Worm (Caenorhabditis elegans) whole organism, young adult: ENCODE data around the gene mlc-4.

ENCODE experiments used
- B0019.2 ChIP-seq: fragments of 200-800 bp; sonication (Bioruptor generic); conservative IDR thresholded peaks from 2 replicates; pipeline ENCODE4 v1.3.6; 2022; ENCODE audit warnings: missing genetic modification reagents, missing genetic modification characterization, missing compliant biosample characterization
- B0261.1 ChIP-seq: sonication (generic microtip); optimal IDR thresholded peaks from 2 replicates; lab custom pipeline; 2016; ENCODE audit warnings: mild to moderate bottlenecking, missing genetic modification characterization, moderate library complexity, missing compliant biosample characterization
- B0336.3 ChIP-seq: fragments of 200-800 bp; sonication (Bioruptor generic); IDR thresholded peaks from 2 replicates; pipeline ENCODE4 v1.3.6; 2022; ENCODE audit warnings: missing genetic modification characterization, missing compliant biosample characterization
- D2030.7 ChIP-seq: fragments of 200-800 bp; sonication (Bioruptor generic); IDR thresholded peaks from 2 replicates; pipeline ENCODE4 v1.3.6; 2022; ENCODE audit warnings: missing genetic modification reagents, missing genetic modification characterization, missing compliant biosample characterization
- F22D6.2 ChIP-seq: sonication (generic microtip); optimal IDR thresholded peaks from 2 replicates; lab custom pipeline; 2016; ENCODE audit warnings: mild to moderate bottlenecking, missing genetic modification characterization, missing compliant biosample characterization
- F23B12.7 ChIP-seq: sonication (generic microtip); optimal IDR thresholded peaks from 2 replicates; lab custom pipeline; 2017; ENCODE audit warnings: missing genetic modification characterization, mild to moderate bottlenecking, missing compliant biosample characterization, antibody characterized with exemption, moderate library complexity; ENCODE audit not compliant: insufficient read depth
- F37B4.10 ChIP-seq: fragments of 200-800 bp; sonication (Bioruptor generic); IDR thresholded peaks from 2 replicates; pipeline ENCODE4 v1.3.6; 2022; ENCODE audit warnings: missing genetic modification characterization, missing compliant biosample characterization
- F39B2.1 ChIP-seq: fragments of 200-800 bp; sonication (Bioruptor generic); IDR thresholded peaks from 2 replicates; pipeline ENCODE4 v1.3.6; 2022; ENCODE audit warnings: missing genetic modification reagents, missing genetic modification characterization, missing compliant biosample characterization
- F57A8.1 ChIP-seq: fragments of 200-800 bp; sonication (Bioruptor generic); optimal IDR thresholded peaks from 2 replicates; lab custom pipeline; 2018; ENCODE audit warnings: mild to moderate bottlenecking, missing genetic modification characterization, moderate library complexity, missing compliant biosample characterization
- F57C9.4 ChIP-seq: sonication (generic microtip); optimal IDR thresholded peaks from 2 replicates; lab custom pipeline; 2017; ENCODE audit warnings: mild to moderate bottlenecking, missing genetic modification characterization, missing compliant biosample characterization
- K11D2.4 ChIP-seq: fragments of 200-800 bp; sonication (Bioruptor generic); IDR thresholded peaks from 2 replicates; pipeline ENCODE4 v1.3.6; 2022; ENCODE audit warnings: missing genetic modification reagents, missing genetic modification characterization, missing compliant biosample characterization
- T26A5.8 ChIP-seq: sonication (generic microtip); optimal IDR thresholded peaks from 2 replicates; lab custom pipeline; 2016; ENCODE audit warnings: missing genetic modification characterization, missing compliant biosample characterization
- Y53F4B.3 ChIP-seq: fragments of 200-800 bp; sonication (Bioruptor generic); IDR thresholded peaks from 2 replicates; pipeline ENCODE4 v1.3.6; 2022; ENCODE audit warnings: missing genetic modification reagents, missing genetic modification characterization, missing compliant biosample characterization
- Y53G8AR.9 ChIP-seq: fragments of 200-800 bp; sonication (Bioruptor generic); conservative IDR thresholded peaks from 2 replicates; pipeline ENCODE4 v1.3.6; 2022; ENCODE audit warnings: missing genetic modification reagents, missing genetic modification characterization, missing compliant biosample characterization
- Y67H2A.10 ChIP-seq: fragments of 200-800 bp; sonication (Bioruptor generic); conservative IDR thresholded peaks from 2 replicates; pipeline ENCODE4 v1.3.6; 2022; ENCODE audit warnings: missing genetic modification reagents, missing genetic modification characterization, missing compliant biosample characterization
- ZK185.1 ChIP-seq: sonication (generic microtip); optimal IDR thresholded peaks from 2 replicates; lab custom pipeline; 2016; ENCODE audit warnings: mild to moderate bottlenecking, missing genetic modification characterization, missing compliant biosample characterization; ENCODE audit not compliant: poor library complexity, severe bottlenecking
- athp-1 ChIP-seq: sonication (generic microtip); optimal IDR thresholded peaks from 2 replicates; lab custom pipeline; 2017; ENCODE audit warnings: mild to moderate bottlenecking, missing genetic modification characterization, missing compliant biosample characterization
- attf-6 ChIP-seq: fragments of 200-800 bp; sonication (Bioruptor generic); IDR thresholded peaks from 2 replicates; pipeline ENCODE4 v1.3.6; 2022; ENCODE audit warnings: missing genetic modification reagents, missing genetic modification characterization, missing compliant biosample characterization
- bed-1 ChIP-seq: fragments of 200-800 bp; sonication (Bioruptor generic); IDR thresholded peaks from 2 replicates; pipeline ENCODE4 v1.3.6; 2022; ENCODE audit warnings: missing genetic modification reagents, missing genetic modification characterization, missing compliant biosample characterization
- cebp-1 ChIP-seq, 2 experiments: fragments of 200-800 bp in 1 of 2; sonication (Bioruptor generic) in 1 of 2; sonication (generic microtip) in 1 of 2; IDR thresholded peaks in 1 of 2; optimal IDR thresholded peaks in 1 of 2; 2 replicates each; pipeline versions ENCODE4 v1.3.6 to Lab custom; 2017 to 2022; ENCODE audit warnings: missing compliant biosample characterization in 2 of 2, missing genetic modification characterization in 2 of 2, mild to moderate bottlenecking in 1 of 2, missing genetic modification reagents in 1 of 2, moderate library complexity in 1 of 2
- cebp-2 ChIP-seq: fragments of 200-800 bp; sonication (Bioruptor generic); IDR thresholded peaks from 2 replicates; pipeline ENCODE4 v1.3.6; 2022; ENCODE audit warnings: missing genetic modification characterization, missing compliant biosample characterization
- ceh-40 ChIP-seq: fragments of 200-800 bp; sonication (Bioruptor generic); IDR thresholded peaks from 2 replicates; pipeline ENCODE4 v1.3.6; 2022; ENCODE audit warnings: missing genetic modification characterization, missing compliant biosample characterization
- ceh-79 ChIP-seq: sonication (generic microtip); optimal IDR thresholded peaks from 2 replicates; lab custom pipeline; 2017; ENCODE audit warnings: mild to moderate bottlenecking, missing genetic modification characterization, missing compliant biosample characterization
- chd-7 ChIP-seq: sonication (generic microtip); optimal IDR thresholded peaks from 2 replicates; lab custom pipeline; 2016; ENCODE audit warnings: mild to moderate bottlenecking, missing genetic modification characterization, moderate library complexity, missing compliant biosample characterization
- egl-18 ChIP-seq: fragments of 200-800 bp; sonication (Bioruptor generic); IDR thresholded peaks from 2 replicates; pipeline ENCODE4 v1.3.6; 2022; ENCODE audit warnings: missing genetic modification reagents, missing genetic modification characterization, missing compliant biosample characterization
- egrh-3 ChIP-seq: fragments of 200-800 bp; sonication (Bioruptor generic); IDR thresholded peaks from 2 replicates; pipeline ENCODE4 v1.3.6; 2022; ENCODE audit warnings: missing genetic modification reagents, missing genetic modification characterization, missing compliant biosample characterization
- ekl-4 ChIP-seq: fragments of 200-800 bp; sonication (Bioruptor generic); IDR thresholded peaks from 2 replicates; pipeline ENCODE4 v1.3.6; 2022; ENCODE audit warnings: missing genetic modification reagents, missing genetic modification characterization, missing compliant biosample characterization
- ets-4 ChIP-seq: fragments of 200-800 bp; sonication (Bioruptor generic); optimal IDR thresholded peaks from 2 replicates; lab custom pipeline; 2018; ENCODE audit warnings: mild to moderate bottlenecking, missing genetic modification characterization, missing compliant biosample characterization
- hlh-26 ChIP-seq: fragments of 200-800 bp; sonication (Bioruptor generic); conservative IDR thresholded peaks from 2 replicates; pipeline ENCODE4 v1.3.6; 2022; ENCODE audit warnings: missing genetic modification reagents, missing genetic modification characterization, missing compliant biosample characterization
- hmg-20 ChIP-seq: fragments of 200-800 bp; sonication (Bioruptor generic); IDR thresholded peaks from 2 replicates; pipeline ENCODE4 v1.3.6; 2022; ENCODE audit warnings: missing genetic modification reagents, missing genetic modification characterization, missing compliant biosample characterization
- hrde-1 ChIP-seq: sonication (generic microtip); optimal IDR thresholded peaks from 2 replicates; lab custom pipeline; 2016; ENCODE audit warnings: missing genetic modification characterization, mild to moderate bottlenecking, missing compliant biosample characterization, moderate library complexity, missing genotype, missing genetic modification reagents, borderline replicate concordance
- hsf-1 ChIP-seq: fragments of 200-800 bp; sonication (Bioruptor generic); IDR thresholded peaks from 2 replicates; pipeline ENCODE4 v1.3.6; 2022; ENCODE audit warnings: missing genetic modification reagents, missing genetic modification characterization, missing compliant biosample characterization
- let-607 ChIP-seq, 2 experiments: fragments of 200-800 bp in 1 of 2; sonication (Bioruptor generic) in 1 of 2; sonication (generic microtip) in 1 of 2; optimal IDR thresholded peaks; 2 replicates each; lab custom pipeline; 2016 to 2018; ENCODE audit warnings: mild to moderate bottlenecking in 2 of 2, missing compliant biosample characterization in 2 of 2, missing genetic modification characterization in 2 of 2, moderate library complexity in 2 of 2, missing genotype in 1 of 2
- lir-1 ChIP-seq: fragments of 200-800 bp; sonication (Bioruptor generic); conservative IDR thresholded peaks from 2 replicates; pipeline ENCODE4 v1.3.6; 2022; ENCODE audit warnings: missing genetic modification reagents, missing genetic modification characterization, missing compliant biosample characterization
- lsl-1 ChIP-seq: fragments of 200-800 bp; sonication (Bioruptor generic); optimal IDR thresholded peaks from 2 replicates; lab custom pipeline; 2018; ENCODE audit warnings: mild to moderate bottlenecking, missing genetic modification characterization, moderate library complexity, missing compliant biosample characterization
- madf-8 ChIP-seq: fragments of 200-800 bp; sonication (Bioruptor generic); conservative IDR thresholded peaks from 2 replicates; pipeline ENCODE4 v1.3.6; 2022; ENCODE audit warnings: missing genetic modification reagents, missing genetic modification characterization, missing compliant biosample characterization
- mes-4 ChIP-seq: sonication (generic microtip); optimal IDR thresholded peaks from 2 replicates; lab custom pipeline; 2016; ENCODE audit warnings: missing genotype, missing genetic modification characterization, missing compliant biosample characterization
- nhr-120 ChIP-seq: fragments of 200-800 bp; sonication (Bioruptor generic); IDR thresholded peaks from 2 replicates; pipeline ENCODE4 v1.3.6; 2022; ENCODE audit warnings: missing genetic modification characterization, missing compliant biosample characterization
- nhr-27 ChIP-seq: fragments of 200-800 bp; sonication (Bioruptor generic); optimal IDR thresholded peaks from 2 replicates; lab custom pipeline; 2018; ENCODE audit warnings: mild to moderate bottlenecking, missing genetic modification characterization, moderate library complexity, missing compliant biosample characterization
- rcor-1 ChIP-seq: fragments of 200-800 bp; sonication (Bioruptor generic); IDR thresholded peaks from 2 replicates; pipeline ENCODE4 v1.3.6; 2022; ENCODE audit warnings: missing genetic modification reagents, missing genetic modification characterization, missing compliant biosample characterization
- rec-8 ChIP-seq, 2 experiments: sonication (generic microtip); optimal IDR thresholded peaks; 2 replicates each; lab custom pipeline; 2016; ENCODE audit warnings: mild to moderate bottlenecking in 2 of 2, missing genetic modification characterization in 2 of 2, missing genetic modification reagents in 2 of 2, missing genotype in 2 of 2, missing biosample characterization in 1 of 2, missing compliant biosample characterization in 1 of 2, moderate library complexity in 1 of 2
- snpc-1.3 ChIP-seq: sonication (generic microtip); optimal IDR thresholded peaks from 2 replicates; lab custom pipeline; 2017; ENCODE audit warnings: missing genetic modification characterization, mild to moderate bottlenecking, missing compliant biosample characterization, antibody characterized with exemption, moderate library complexity, missing genotype, missing genetic modification reagents; ENCODE audit not compliant: insufficient read depth
- zfh-2 ChIP-seq: fragments of 200-800 bp; sonication (Bioruptor generic); conservative IDR thresholded peaks from 2 replicates; pipeline ENCODE4 v1.3.6; 2022; ENCODE audit warnings: missing genetic modification reagents, missing genetic modification characterization, missing compliant biosample characterization
- zim-3 ChIP-seq: sonication (generic microtip); optimal IDR thresholded peaks from 2 replicates; lab custom pipeline; 2017; ENCODE audit warnings: mild to moderate bottlenecking, missing genetic modification characterization, moderate library complexity, missing compliant biosample characterization
- ztf-18 ChIP-seq: sonication (generic microtip); optimal IDR thresholded peaks from 2 replicates; lab custom pipeline; 2016; ENCODE audit warnings: missing genotype, mild to moderate bottlenecking, missing genetic modification characterization, missing compliant biosample characterization
- ztf-26 ChIP-seq: sonication (generic microtip); optimal IDR thresholded peaks from 2 replicates; lab custom pipeline; 2017; ENCODE audit warnings: missing genetic modification characterization, missing compliant biosample characterization
- ztf-28 ChIP-seq: fragments of 200-800 bp; sonication (Bioruptor generic); IDR thresholded peaks from 2 replicates; pipeline ENCODE4 v1.3.6; 2022; ENCODE audit warnings: missing genetic modification reagents, missing genetic modification characterization, missing compliant biosample characterization
- ztf-3 ChIP-seq: fragments of 200-800 bp; sonication (Bioruptor generic); optimal IDR thresholded peaks from 2 replicates; lab custom pipeline; 2018; ENCODE audit warnings: mild to moderate bottlenecking, missing genetic modification characterization, missing compliant biosample characterization

mlc-4 gene

DNA sequence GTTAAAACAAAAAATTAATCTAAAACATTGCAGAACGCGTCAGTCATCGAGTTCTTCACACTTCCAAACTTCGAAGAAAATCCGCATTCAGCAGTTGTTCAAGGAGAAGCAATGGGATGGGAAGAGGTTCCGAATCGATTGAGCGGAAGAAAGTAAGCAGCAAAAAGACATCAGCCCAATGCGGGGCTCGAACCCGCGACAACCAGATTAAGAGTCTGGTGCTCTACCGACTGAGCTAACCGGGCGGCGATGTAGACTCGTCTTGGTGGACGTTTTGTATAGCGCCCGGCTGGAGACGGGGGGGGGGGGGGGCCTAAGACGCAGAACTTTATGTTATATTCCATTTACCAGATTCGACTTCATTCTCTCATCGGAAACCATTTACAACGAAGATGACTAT is 33.2 kb upstream of the mlc-4 start (continued):
- peak; percentile 36 for TF ChIP-seq ztf-18 (tag; lab: Kevin White, UChicago)
- no peak for TF ChIP-seq nhr-120 (GFP tag; lab: Robert Waterston, UW)
- TF ChIP-seq zim-3, result no peak
- TF ChIP-seq athp-1 (tag; lab: Kevin White, UChicago), result no peak
- no peak for TF ChIP-seq nhr-27
- peak; percentile 40 for TF ChIP-seq chd-7 (tag; lab: Kevin White, UChicago)
- TF ChIP-seq hmg-20, result peak; percentile 41; the same call in 1 of the 2 replicates
- TF ChIP-seq rcor-1 (GFP tag; lab: Robert Waterston, UW), result no peak
- no peak for TF ChIP-seq Y53F4B.3
- TF ChIP-seq snpc-1.3 (tag; lab: Kevin White, UChicago), result no peak
- no peak for TF ChIP-seq cebp-2 (GFP tag; lab: Robert Waterston, UW)
- TF ChIP-seq cebp-1 (GFP tag; IDR thresholded peaks at IDR 0.05; lab: Robert Waterston, UW), result no peak
- TF ChIP-seq cebp-1 (tag; optimal IDR thresholded peaks at IDR 0.05; lab: Kevin White, UChicago), result peak; percentile 10
- TF ChIP-seq madf-8, result no peak
- TF ChIP-seq hlh-26 (GFP tag; lab: Robert Waterston, UW), result no peak
- TF ChIP-seq ets-4, result no peak
- no peak for TF ChIP-seq ztf-3
- no peak for TF ChIP-seq T26A5.8 (tag; lab: Kevin White, UChicago)
- TF ChIP-seq F23B12.7 (tag; lab: Kevin White, UChicago), result no peak
- no peak for TF ChIP-seq ztf-28 (GFP tag; lab: Robert Waterston, UW)
- TF ChIP-seq attf-6 (GFP tag; lab: Robert Waterston, UW), result no peak
- peak; percentile 64; the same call in 1 of the 2 replicates for TF ChIP-seq egrh-3
- peak; percentile 65; the same call in 1 of the 2 replicates for TF ChIP-seq ekl-4 (GFP tag; lab: Robert Waterston, UW)
- TF ChIP-seq zfh-2 (GFP tag; lab: Robert Waterston, UW), result peak; percentile 75
- no peak for TF ChIP-seq bed-1 (GFP tag; lab: Robert Waterston, UW)
- TF ChIP-seq egl-18 (GFP tag; lab: Robert Waterston, UW), result no peak
- no peak for TF ChIP-seq D2030.7 (GFP tag; lab: Robert Waterston, UW)
- TF ChIP-seq let-607 (tag; optimal IDR thresholded peaks at IDR 0.05; lab: Kevin White, UChicago), result no peak
- no peak for TF ChIP-seq hsf-1
- no peak for TF ChIP-seq rec-8 (tag; optimal IDR thresholded peaks at IDR 0.05; lab: Kevin White, UChicago)
- TF ChIP-seq F37B4.10, result no peak
- TF ChIP-seq F57A8.1, result no peak
- TF ChIP-seq lsl-1 (GFP tag; lab: Kevin White, UChicago), result peak; percentile 42
- TF ChIP-seq ceh-79 (tag; lab: Kevin White, UChicago), result no peak
- 0 out of 2 replicates have a peak, but pooled peaks have one; percentile 13 for TF ChIP-seq B0336.3 (GFP tag; lab: Robert Waterston, UW)
- TF ChIP-seq hrde-1 (tag; lab: Kevin White, UChicago), result peak; percentile 2
- TF ChIP-seq F22D6.2 (tag; lab: Kevin White, UChicago), result no peak
- TF ChIP-seq F39B2.1, result no peak
- TF ChIP-seq F57C9.4 (tag; lab: Kevin White, UChicago), result no peak
- TF ChIP-seq mes-4 (tag; lab: Kevin White, UChicago), result no peak
- no peak for TF ChIP-seq ZK185.1 (tag; lab: Kevin White, UChicago)
- TF ChIP-seq Y53G8AR.9 (GFP tag; lab: Robert Waterston, UW), result no peak
- no peak for TF ChIP-seq ztf-26 (tag; lab: Kevin White, UChicago)
- no peak for TF ChIP-seq ceh-40 (GFP tag; lab: Robert Waterston, UW)
- TF ChIP-seq lir-1 (GFP tag; lab: Robert Waterston, UW), result no peak
- no peak for TF ChIP-seq Y67H2A.10 (GFP tag; lab: Robert Waterston, UW)
- no peak for TF ChIP-seq B0019.2 (GFP tag; lab: Robert Waterston, UW)
- peak; percentile 71 for TF ChIP-seq B0261.1
- TF ChIP-seq K11D2.4, result no peak
